Fruit fly (Drosophila melanogaster) whole organism, embryonic: ENCODE measurements around the gene gw.

Experiments used
- BEAF-32 ChIP-seq: fragments of 200-800 bp; sonication (Bioruptor generic); optimal IDR thresholded peaks from 3 replicates; lab custom pipeline; 2017; ENCODE audit warnings: missing biosample characterization, missing genetic modification characterization, mild to moderate bottlenecking, moderate library complexity, missing genetic modification reagents
- CG10274 ChIP-seq: fragments of 200-800 bp; sonication (Bioruptor generic); optimal IDR thresholded peaks from 3 replicates; lab custom pipeline; 2017; ENCODE audit warnings: missing biosample characterization, mild to moderate bottlenecking, missing genetic modification characterization
- CG11695 ChIP-seq: fragments of 200-800 bp; sonication (Bioruptor generic); IDR thresholded peaks from 3 replicates; pipeline ENCODE4 v1.3.6; 2022; ENCODE audit warnings: missing biosample characterization, missing genetic modification characterization
- CG12391 ChIP-seq: fragments of 200-800 bp; sonication (Bioruptor generic); optimal IDR thresholded peaks from 3 replicates; lab custom pipeline; 2018; ENCODE audit warnings: missing biosample characterization, mild to moderate bottlenecking, missing genetic modification characterization, moderate library complexity
- CG12659 ChIP-seq: fragments of 200-800 bp; sonication (Bioruptor generic); optimal IDR thresholded peaks from 3 replicates; lab custom pipeline; 2017; ENCODE audit warnings: mild to moderate bottlenecking, missing biosample characterization, missing genetic modification reagents, missing genetic modification characterization
- CG14014 ChIP-seq: fragments of 200-800 bp; sonication (Bioruptor generic); IDR thresholded peaks from 2 replicates; pipeline ENCODE4 v1.3.6; 2022; ENCODE audit warnings: missing biosample characterization, missing genetic modification characterization
- CG14050 ChIP-seq: fragments of 200-800 bp; sonication (Bioruptor generic); IDR thresholded peaks from 3 replicates; pipeline ENCODE4 v1.3.6; 2022; ENCODE audit warnings: missing biosample characterization, missing genetic modification characterization
- CG14710 ChIP-seq: fragments of 200-800 bp; sonication (Bioruptor generic); optimal IDR thresholded peaks from 3 replicates; lab custom pipeline; 2019; ENCODE audit warnings: missing biosample characterization, mild to moderate bottlenecking, missing genetic modification characterization, moderate library complexity
- CG17361 ChIP-seq: fragments of 200-800 bp; sonication (Bioruptor generic); IDR thresholded peaks from 3 replicates; pipeline ENCODE4 v1.3.6; 2022; ENCODE audit warnings: missing biosample characterization, missing genetic modification characterization
- CG17829 ChIP-seq: fragments of 200-800 bp; optimal IDR thresholded peaks from 2 replicates; lab custom pipeline; 2019; ENCODE audit warnings: missing biosample characterization, mild to moderate bottlenecking, missing genetic modification characterization, moderate library complexity
- CG2116 ChIP-seq: fragments of 200-800 bp; sonication (Bioruptor generic); optimal IDR thresholded peaks from 3 replicates; lab custom pipeline; 2018; ENCODE audit warnings: missing biosample characterization, mild to moderate bottlenecking, missing genetic modification characterization
- CG3163 ChIP-seq: fragments of 200-800 bp; sonication (Bioruptor generic); optimal IDR thresholded peaks from 3 replicates; lab custom pipeline; 2016; ENCODE audit warnings: missing biosample characterization, missing genetic modification characterization
- CG32767 ChIP-seq: fragments of 200-800 bp; sonication (Bioruptor generic); IDR thresholded peaks from 2 replicates; pipeline ENCODE4 v1.3.6; 2022; ENCODE audit warnings: missing biosample characterization, missing genetic modification characterization
- CG3407 ChIP-seq: fragments of 200-800 bp; sonication (Bioruptor generic); optimal IDR thresholded peaks from 2 replicates; lab custom pipeline; 2018; ENCODE audit warnings: missing biosample characterization, mild to moderate bottlenecking, missing genetic modification characterization
- CG4282 ChIP-seq: fragments of 200-800 bp; sonication (Bioruptor generic); optimal IDR thresholded peaks from 2 replicates; lab custom pipeline; 2016; ENCODE audit warnings: missing biosample characterization, missing genetic modification characterization
- CG4730 ChIP-seq: fragments of 200-800 bp; sonication (Bioruptor generic); IDR thresholded peaks from 2 replicates; pipeline ENCODE4 v1.3.6; 2022; ENCODE audit warnings: missing biosample characterization, missing genetic modification characterization
- CG4854 ChIP-seq: fragments of 200-800 bp; sonication (Bioruptor generic); optimal IDR thresholded peaks from 2 replicates; lab custom pipeline; 2016; ENCODE audit warnings: missing biosample characterization, missing genetic modification characterization, inconsistent platforms
- CG5953 ChIP-seq: fragments of 200-800 bp; sonication (Bioruptor generic); IDR thresholded peaks from 2 replicates; pipeline ENCODE4 v1.3.6; 2022; ENCODE audit warnings: missing biosample characterization, missing genetic modification characterization
- CG6854 ChIP-seq: fragments of 200-800 bp; sonication (Bioruptor generic); optimal IDR thresholded peaks from 3 replicates; lab custom pipeline; 2017; ENCODE audit warnings: missing biosample characterization, mild to moderate bottlenecking, missing genetic modification characterization
- CG7357 ChIP-seq: fragments of 200-800 bp; sonication (Bioruptor generic); IDR thresholded peaks from 3 replicates; pipeline ENCODE4 v1.3.6; 2022; ENCODE audit warnings: missing biosample characterization, missing genetic modification characterization
- CG8944 ChIP-seq: fragments of 200-800 bp; sonication (Bioruptor generic); optimal IDR thresholded peaks from 3 replicates; lab custom pipeline; 2016; ENCODE audit warnings: missing biosample characterization, missing genetic modification characterization
- CG9876 ChIP-seq: fragments of 200-800 bp; sonication (Bioruptor generic); optimal IDR thresholded peaks from 2 replicates; lab custom pipeline; 2016; ENCODE audit warnings: missing biosample characterization, missing genetic modification characterization
- CHES-1-like ChIP-seq: fragments of 200-800 bp; sonication (Bioruptor generic); optimal IDR thresholded peaks from 2 replicates; lab custom pipeline; 2016; ENCODE audit warnings: missing biosample characterization, missing genetic modification characterization
- Dref ChIP-seq: fragments of 200-800 bp; sonication (Bioruptor generic); IDR thresholded peaks from 2 replicates; pipeline ENCODE4 v1.3.6; 2022; ENCODE audit warnings: missing biosample characterization, missing genetic modification characterization
- E2f2 ChIP-seq: fragments of 200-800 bp; sonication (Bioruptor generic); IDR thresholded peaks from 2 replicates; pipeline ENCODE4 v1.3.6; 2022; ENCODE audit warnings: missing biosample characterization, missing genetic modification characterization
- ERR ChIP-seq: fragments of 200-800 bp; sonication (Bioruptor generic); optimal IDR thresholded peaks from 2 replicates; lab custom pipeline; 2016; ENCODE audit warnings: missing biosample characterization, missing genetic modification characterization
- Ets97D ChIP-seq: fragments of 200-800 bp; sonication (Bioruptor generic); optimal IDR thresholded peaks from 3 replicates; lab custom pipeline; 2016; ENCODE audit warnings: missing biosample characterization, missing genetic modification characterization
- Hmx ChIP-seq: fragments of 200-800 bp; sonication (Bioruptor generic); optimal IDR thresholded peaks from 2 replicates; lab custom pipeline; 2016; ENCODE audit warnings: missing biosample characterization, missing genetic modification characterization
- Lpt ChIP-seq: fragments of >200 bp; optimal IDR thresholded peaks from 2 replicates; lab custom pipeline; 2018; ENCODE audit warnings: missing biosample characterization, missing genetic modification characterization
- MESR4 ChIP-seq: fragments of 200-800 bp; sonication (Bioruptor generic); optimal IDR thresholded peaks from 2 replicates; lab custom pipeline; 2018; ENCODE audit warnings: missing biosample characterization, mild to moderate bottlenecking, missing genetic modification characterization, moderate library complexity
- Mad ChIP-seq: fragments of 200-800 bp; sonication (Bioruptor generic); optimal IDR thresholded peaks from 2 replicates; lab custom pipeline; 2016; ENCODE audit warnings: missing biosample characterization, missing genetic modification characterization
- Med ChIP-seq: fragments of 200-800 bp; sonication (Bioruptor generic); peaks from one replicate; lab custom pipeline; 2016; ENCODE audit warnings: missing biosample characterization, missing genetic modification characterization, mild to moderate bottlenecking, inconsistent platforms, moderate library complexity
- NC2β ChIP-seq: fragments of 200-800 bp; sonication (Bioruptor generic); optimal IDR thresholded peaks from 2 replicates; lab custom pipeline; 2016; ENCODE audit warnings: missing biosample characterization, missing genetic modification characterization
- Nf-YC ChIP-seq: fragments of 200-800 bp; optimal IDR thresholded peaks from 3 replicates; lab custom pipeline; 2019; ENCODE audit warnings: missing biosample characterization, mild to moderate bottlenecking, missing genetic modification characterization, moderate library complexity
- TFAM ChIP-seq: fragments of 200-800 bp; sonication (Bioruptor generic); optimal IDR thresholded peaks from 2 replicates; lab custom pipeline; 2017; ENCODE audit warnings: missing biosample characterization, missing genetic modification characterization, inconsistent platforms
- Usf ChIP-seq: fragments of 200-800 bp; sonication (Bioruptor generic); optimal IDR thresholded peaks from 2 replicates; lab custom pipeline; 2017; ENCODE audit warnings: missing genotype, missing biosample characterization, missing genetic modification characterization
- crp ChIP-seq, 2 experiments: fragments of 200-800 bp; sonication (Bioruptor generic); optimal IDR thresholded peaks; 2 replicates in 1 of 2; 3 replicates in 1 of 2; lab custom pipeline; 2017; ENCODE audit warnings: missing biosample characterization in 2 of 2, missing genetic modification characterization in 2 of 2, mild to moderate bottlenecking in 1 of 2, moderate library complexity in 1 of 2
- gfzf ChIP-seq: fragments of 200-800 bp; sonication (Bioruptor generic); optimal IDR thresholded peaks from 2 replicates; lab custom pipeline; 2016; ENCODE audit warnings: missing biosample characterization, mild to moderate bottlenecking, missing genetic modification characterization, moderate library complexity
- inv ChIP-seq: fragments of 200-800 bp; sonication (Bioruptor generic); IDR thresholded peaks from 2 replicates; pipeline ENCODE4 v1.3.6; 2022; ENCODE audit warnings: missing biosample characterization, missing genetic modification characterization; ENCODE audit not compliant: partially characterized antibody
- ken ChIP-seq: fragments of 200-800 bp; sonication (Bioruptor generic); IDR thresholded peaks from 3 replicates; pipeline ENCODE4 v1.3.6; 2022; ENCODE audit warnings: missing biosample characterization, missing genetic modification characterization
- lbe ChIP-seq: fragments of 200-800 bp; sonication (Bioruptor generic); optimal IDR thresholded peaks from 2 replicates; lab custom pipeline; 2016; ENCODE audit warnings: missing biosample characterization, mild to moderate bottlenecking, missing genetic modification characterization
- lola ChIP-seq, 3 experiments: fragments of >200 bp in 2 of 3; fragments of 200-800 bp in 1 of 3; sonication (Bioruptor generic) in 1 of 3; optimal IDR thresholded peaks; 2 replicates each; lab custom pipeline; 2017 to 2019; ENCODE audit warnings: missing biosample characterization in 3 of 3, missing genetic modification characterization in 3 of 3, mild to moderate bottlenecking in 1 of 3, moderate library complexity in 1 of 3
- phol ChIP-seq: fragments of 200-800 bp; sonication (Bioruptor generic); optimal IDR thresholded peaks from 3 replicates; lab custom pipeline; 2018; ENCODE audit warnings: missing biosample characterization, mild to moderate bottlenecking, missing genetic modification characterization, moderate library complexity
- psq ChIP-seq: fragments of 200-800 bp; sonication (Bioruptor generic); optimal IDR thresholded peaks from 2 replicates; lab custom pipeline; 2017; ENCODE audit warnings: missing biosample characterization, missing genetic modification characterization
- rib ChIP-seq: fragments of 200-800 bp; sonication (Bioruptor generic); IDR thresholded peaks from 2 replicates; pipeline ENCODE4 v1.3.6; 2022; ENCODE audit warnings: missing biosample characterization, missing genetic modification characterization
- run ChIP-seq: fragments of 200-800 bp; sonication (Bioruptor generic); optimal IDR thresholded peaks from 3 replicates; lab custom pipeline; 2018; ENCODE audit warnings: missing biosample characterization, mild to moderate bottlenecking, missing genetic modification characterization
- seq ChIP-seq: fragments of 200-800 bp; sonication (Bioruptor generic); IDR thresholded peaks from 2 replicates; pipeline ENCODE4 v1.3.6; 2022; ENCODE audit warnings: missing biosample characterization, missing genetic modification characterization
- slbo ChIP-seq: fragments of 200-800 bp; sonication (Bioruptor generic); IDR thresholded peaks from 2 replicates; pipeline ENCODE4 v1.3.6; 2022; ENCODE audit warnings: missing biosample characterization, missing genetic modification characterization
- ssp ChIP-seq: fragments of 200-800 bp; sonication (Bioruptor generic); IDR thresholded peaks from 2 replicates; pipeline ENCODE4 v1.3.6; 2022; ENCODE audit warnings: missing biosample characterization, missing genetic modification characterization
- tap ChIP-seq: fragments of 200-800 bp; optimal IDR thresholded peaks from 3 replicates; lab custom pipeline; 2019; ENCODE audit warnings: missing biosample characterization, mild to moderate bottlenecking, missing genetic modification characterization, moderate library complexity
- tup ChIP-seq: fragments of 200-800 bp; sonication (Bioruptor generic); optimal IDR thresholded peaks from 2 replicates; lab custom pipeline; 2016; ENCODE audit warnings: missing biosample characterization, mild to moderate bottlenecking, missing genetic modification characterization, moderate library complexity
- unpg ChIP-seq: fragments of 200-800 bp; sonication (Bioruptor generic); optimal IDR thresholded peaks from 3 replicates; lab custom pipeline; 2018; ENCODE audit warnings: missing biosample characterization, mild to moderate bottlenecking, missing genetic modification characterization, moderate library complexity

Gene gw

dm6 chr4:696638-697037 lies 36.2 kb upstream of the gw start (continued):
- peak; percentile 24 for TF ChIP-seq gfzf (GFP tag; lab: Kevin White, UChicago)
- peak; percentile 21 for TF ChIP-seq MESR4 (GFP tag; lab: Kevin White, UChicago)
- peak; percentile 84 for TF ChIP-seq Ets97D
- TF ChIP-seq rib (GFP tag; lab: Robert Waterston, UW): no peak
- no peak for TF ChIP-seq CG4282
- peak; percentile 93 for TF ChIP-seq Med (GFP tag; lab: Kevin White, UChicago)
- no peak for TF ChIP-seq seq (GFP tag; lab: Robert Waterston, UW)
- peak; percentile 96 for TF ChIP-seq ssp (GFP tag; lab: Robert Waterston, UW)
- peak; percentile 40 for TF ChIP-seq CG8944 (GFP tag; lab: Kevin White, UChicago)
- no peak for TF ChIP-seq ken (GFP tag; lab: Robert Waterston, UW)
- peak; percentile 15 for TF ChIP-seq CG9876 (GFP tag; lab: Kevin White, UChicago)
- TF ChIP-seq NC2β (GFP tag; lab: Kevin White, UChicago): peak; percentile 40
- peak; percentile 4 for TF ChIP-seq CG4854 (GFP tag; lab: Kevin White, UChicago)
- TF ChIP-seq CG32767: peak; percentile 52; the same call in 1 of the 2 replicates
- TF ChIP-seq Mad (GFP tag; lab: Kevin White, UChicago): peak; percentile 2
- peak; percentile 24 to 89 for TF ChIP-seq crp (GFP tag; optimal IDR thresholded peaks at IDR 0.05; lab: Kevin White, UChicago)
- TF ChIP-seq CG12391 (tag; lab: Kevin White, UChicago): peak; percentile 42
- peak; percentile 72 for TF ChIP-seq CHES-1-like (GFP tag; lab: Kevin White, UChicago)
- peak; percentile 58 for TF ChIP-seq CG14710
- peak; percentile 26 for TF ChIP-seq CG3163 (GFP tag; lab: Kevin White, UChicago)
- no peak for TF ChIP-seq CG5953
- peak; percentile 50; the same call in 1 of the 2 replicates for TF ChIP-seq E2f2 (GFP tag; lab: Robert Waterston, UW)
- no peak for TF ChIP-seq Usf (GFP tag; lab: Kevin White, UChicago)
- TF ChIP-seq CG17361 (GFP tag; lab: Robert Waterston, UW): 0 out of 3 replicates have a peak, but pooled peaks have one; percentile 32
- TF ChIP-seq CG14014 (GFP tag; lab: Robert Waterston, UW): peak; percentile 46; the same call in 1 of the 2 replicates
- no peak for TF ChIP-seq run (tag; lab: Kevin White, UChicago)
- TF ChIP-seq BEAF-32 (GFP tag; lab: Kevin White, UChicago): peak; percentile 96
- TF ChIP-seq CG7357: peak; percentile 98; the same call in 2 of the 3 replicates
- peak; percentile 95 for TF ChIP-seq inv (GFP tag; lab: Robert Waterston, UW)
- peak; percentile 56 for TF ChIP-seq CG17829 (tag; lab: Kevin White, UChicago)
- TF ChIP-seq CG14050 (GFP tag; lab: Robert Waterston, UW): no peak
- TF ChIP-seq phol: peak; percentile 57
- peak; percentile 67 for TF ChIP-seq CG2116
- no peak for TF ChIP-seq Lpt (GFP tag; lab: Kevin White, UChicago)

DNA sequence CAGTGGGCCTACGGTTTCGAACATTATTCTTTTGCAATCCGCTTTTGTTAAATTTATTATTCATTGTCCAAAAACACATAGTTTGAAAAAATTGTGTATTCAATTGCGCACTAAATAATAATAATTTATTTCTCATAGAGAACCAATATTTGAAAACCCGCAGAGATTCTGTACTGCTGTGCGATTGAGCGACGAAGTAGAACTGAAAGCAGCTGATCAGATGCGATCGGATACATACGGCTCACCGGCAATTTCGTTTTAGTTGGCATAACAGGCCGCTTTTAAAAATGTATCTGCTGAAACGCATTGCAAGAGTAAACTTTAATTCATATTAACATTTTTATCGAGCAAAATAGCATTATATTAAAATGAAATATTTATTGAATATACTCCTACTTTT lies 35.4 kb upstream of the gw start, which contains the start of gene myo:
Gene myo (minus strand): TSS at position 211 of the 400 bp plus-strand sequence.
- TF ChIP-seq CG11695 (GFP tag; lab: Robert Waterston, UW): 0 out of 3 replicates have a peak, but pooled peaks have one; percentile 39
- no peak for TF ChIP-seq Hmx
- TF ChIP-seq psq (GFP tag; lab: Kevin White, UChicago): no peak
- no peak for TF ChIP-seq TFAM
- no peak for TF ChIP-seq CG4730 (GFP tag; lab: Robert Waterston, UW)
- no peak for TF ChIP-seq CG6854 (GFP tag; lab: Kevin White, UChicago)
- TF ChIP-seq ERR (GFP tag; lab: Kevin White, UChicago): no peak
- TF ChIP-seq slbo (GFP tag; lab: Robert Waterston, UW): no peak
- peak; percentile 58 for TF ChIP-seq Med (GFP tag; lab: Kevin White, UChicago)
- peak; percentile 12 for TF ChIP-seq Nf-YC
- TF ChIP-seq tup: no peak
- TF ChIP-seq CG10274 (GFP tag; lab: Kevin White, UChicago): no peak
- TF ChIP-seq lbe (GFP tag; lab: Kevin White, UChicago): peak; percentile 11
- TF ChIP-seq CG12659 (GFP tag; lab: Kevin White, UChicago): peak; percentile 32
- TF ChIP-seq CG3407 (GFP tag; lab: Kevin White, UChicago): no peak
- TF ChIP-seq crp (GFP tag; optimal IDR thresholded peaks at IDR 0.05; lab: Kevin White, UChicago): peak in 1 of 2 experiments; percentile 72
- peak; percentile 25 for TF ChIP-seq unpg (GFP tag; lab: Kevin White, UChicago)
- no peak for TF ChIP-seq Dref
- no peak for TF ChIP-seq lola (GFP tag; optimal IDR thresholded peaks at IDR 0.05; lab: Kevin White, UChicago)
- peak; percentile 14 for TF ChIP-seq tap (tag; lab: Kevin White, UChicago)
